Worm (Caenorhabditis elegans): ENCODE measurements around the gene acbp-3.

ce11 chrX:10948852-10949251, 45.8 kb downstream of the acbp-3 start, which contains the start of gene T21B6.3:
- TF ChIP-seq tbx-2 (tag; optimal IDR thresholded peaks at IDR 0.05) (no peak), C08G9.2 (tag; optimal IDR thresholded peaks at IDR 0.05) (no peak)

Measured in whole organism, late embryonic.